Fruit fly (Drosophila melanogaster) whole organism, embryonic: ENCODE results near the gene alpha-Man-IIb.

ENCODE experiments used
- Aef1 ChIP-seq: fragments of 200-800 bp; sonication (Bioruptor generic); IDR thresholded peaks from 3 replicates; pipeline ENCODE4 v1.3.6; 2022; ENCODE audit warnings: missing biosample characterization, missing genetic modification characterization
- CG1024 ChIP-seq: fragments of 200-800 bp; sonication (Bioruptor generic); IDR thresholded peaks from 2 replicates; pipeline ENCODE4 v1.3.6; 2022; ENCODE audit warnings: missing biosample characterization, missing genetic modification characterization
- CG10543 ChIP-seq: fragments of 200-800 bp; sonication (Bioruptor generic); optimal IDR thresholded peaks from 3 replicates; lab custom pipeline; 2017; ENCODE audit warnings: missing biosample characterization, mild to moderate bottlenecking, missing genetic modification characterization, moderate library complexity
- CG10979 ChIP-seq: fragments of 200-800 bp; sonication (Bioruptor generic); optimal IDR thresholded peaks from 2 replicates; lab custom pipeline; 2018; ENCODE audit warnings: missing biosample characterization, mild to moderate bottlenecking, missing genetic modification characterization, moderate library complexity
- CG11695 ChIP-seq: fragments of 200-800 bp; sonication (Bioruptor generic); IDR thresholded peaks from 3 replicates; pipeline ENCODE4 v1.3.6; 2022; ENCODE audit warnings: missing biosample characterization, missing genetic modification characterization
- CG12155 ChIP-seq: fragments of 200-800 bp; sonication (Bioruptor generic); optimal IDR thresholded peaks from 3 replicates; lab custom pipeline; 2016; ENCODE audit warnings: missing biosample characterization, missing genetic modification characterization
- CG12299 ChIP-seq: fragments of 200-800 bp; sonication (Bioruptor generic); optimal IDR thresholded peaks from 2 replicates; lab custom pipeline; 2018; ENCODE audit warnings: missing biosample characterization, mild to moderate bottlenecking, missing genetic modification characterization
- CG14441 ChIP-seq: fragments of 200-800 bp; sonication (Bioruptor generic); IDR thresholded peaks from 2 replicates; pipeline ENCODE4 v1.3.6; 2022; ENCODE audit warnings: missing biosample characterization, missing genetic modification characterization
- CG14667 ChIP-seq: fragments of 200-800 bp; sonication (Bioruptor generic); IDR thresholded peaks from 2 replicates; pipeline ENCODE4 v1.3.6; 2022; ENCODE audit warnings: missing biosample characterization, missing genetic modification characterization
- CG14965 ChIP-seq: fragments of 200-800 bp; sonication (Bioruptor generic); optimal IDR thresholded peaks from 2 replicates; lab custom pipeline; 2016; ENCODE audit warnings: missing biosample characterization, missing genetic modification characterization, borderline replicate concordance
- CG15269 ChIP-seq: fragments of 200-800 bp; sonication (Bioruptor generic); optimal IDR thresholded peaks from 2 replicates; lab custom pipeline; 2018; ENCODE audit warnings: missing biosample characterization, mild to moderate bottlenecking, missing genetic modification characterization, moderate library complexity
- CG15696 ChIP-seq: fragments of 200-800 bp; sonication (Bioruptor generic); optimal IDR thresholded peaks from 2 replicates; lab custom pipeline; 2019; ENCODE audit warnings: missing biosample characterization, mild to moderate bottlenecking, missing genetic modification characterization, moderate library complexity
- CG1603 ChIP-seq: fragments of 200-800 bp; sonication (Bioruptor generic); optimal IDR thresholded peaks from 2 replicates; lab custom pipeline; 2019; ENCODE audit warnings: missing biosample characterization, mild to moderate bottlenecking, missing genetic modification characterization, moderate library complexity
- CG1647 ChIP-seq: fragments of 200-800 bp; sonication (Bioruptor generic); optimal IDR thresholded peaks from 3 replicates; lab custom pipeline; 2016; ENCODE audit warnings: missing biosample characterization, missing genetic modification characterization
- CG17568 ChIP-seq: fragments of 200-800 bp; sonication (Bioruptor generic); optimal IDR thresholded peaks from 2 replicates; lab custom pipeline; 2018; ENCODE audit warnings: missing biosample characterization, mild to moderate bottlenecking, missing genetic modification characterization, moderate library complexity
- CG1832 ChIP-seq: fragments of 200-800 bp; sonication (Bioruptor generic); optimal IDR thresholded peaks from 2 replicates; lab custom pipeline; 2017; ENCODE audit warnings: missing biosample characterization, mild to moderate bottlenecking, missing genetic modification characterization, inconsistent platforms
- CG2199 ChIP-seq: fragments of 200-800 bp; sonication (Bioruptor generic); IDR thresholded peaks from 3 replicates; pipeline ENCODE4 v1.3.6; 2022; ENCODE audit warnings: missing biosample characterization, missing genetic modification characterization
- CG31388 ChIP-seq: fragments of 200-800 bp; sonication (Bioruptor generic); optimal IDR thresholded peaks from 2 replicates; lab custom pipeline; 2016; ENCODE audit warnings: missing biosample characterization, missing genetic modification characterization
- CG32532 ChIP-seq: fragments of 200-800 bp; sonication (Bioruptor generic); IDR thresholded peaks from 2 replicates; pipeline ENCODE4 v1.3.6; 2022; ENCODE audit warnings: missing biosample characterization, missing genetic modification characterization
- CG34376 ChIP-seq: fragments of 200-800 bp; sonication (Bioruptor generic); optimal IDR thresholded peaks from 2 replicates; lab custom pipeline; 2018; ENCODE audit warnings: missing biosample characterization, mild to moderate bottlenecking, missing genetic modification characterization
- CG4730 ChIP-seq: fragments of 200-800 bp; sonication (Bioruptor generic); IDR thresholded peaks from 2 replicates; pipeline ENCODE4 v1.3.6; 2022; ENCODE audit warnings: missing biosample characterization, missing genetic modification characterization
- CG7839 ChIP-seq: fragments of 200-800 bp; sonication (Bioruptor generic); optimal IDR thresholded peaks from 3 replicates; lab custom pipeline; 2018; ENCODE audit warnings: missing biosample characterization, mild to moderate bottlenecking, missing genetic modification characterization, moderate library complexity
- CG7928 ChIP-seq: fragments of 200-800 bp; sonication (Bioruptor generic); optimal IDR thresholded peaks from 2 replicates; lab custom pipeline; 2017; ENCODE audit warnings: missing biosample characterization, mild to moderate bottlenecking, missing genetic modification characterization
- CG9817 ChIP-seq: fragments of 200-800 bp; sonication (Bioruptor generic); optimal IDR thresholded peaks from 2 replicates; lab custom pipeline; 2018; ENCODE audit warnings: missing biosample characterization, mild to moderate bottlenecking, missing genetic modification characterization, moderate library complexity
- Elba2 ChIP-seq: fragments of 200-800 bp; sonication (Bioruptor generic); optimal IDR thresholded peaks from 3 replicates; lab custom pipeline; 2016; ENCODE audit warnings: missing biosample characterization, missing genetic modification characterization
- Fer2 ChIP-seq: fragments of 200-800 bp; sonication (Bioruptor generic); optimal IDR thresholded peaks from 2 replicates; lab custom pipeline; 2018; ENCODE audit warnings: missing biosample characterization, mild to moderate bottlenecking, missing genetic modification characterization, moderate library complexity
- Hand ChIP-seq: fragments of 200-800 bp; sonication (Bioruptor generic); optimal IDR thresholded peaks from 2 replicates; lab custom pipeline; 2017; ENCODE audit warnings: mild to moderate bottlenecking, missing biosample characterization, missing genetic modification reagents, missing genetic modification characterization
- Sox102F ChIP-seq: fragments of 200-800 bp; sonication (Bioruptor generic); optimal IDR thresholded peaks from 2 replicates; lab custom pipeline; 2018; ENCODE audit warnings: missing biosample characterization, mild to moderate bottlenecking, missing genetic modification characterization, moderate library complexity
- Stat92E ChIP-seq, 3 experiments: fragments of >200 bp in 2 of 3; fragments of 200-800 bp in 1 of 3; sonication (Bioruptor generic) in 1 of 3; optimal IDR thresholded peaks; 2 replicates each; lab custom pipeline; 2017 to 2019; ENCODE audit warnings: missing biosample characterization in 3 of 3, missing genetic modification characterization in 3 of 3, mild to moderate bottlenecking in 1 of 3, moderate library complexity in 1 of 3
- Trl ChIP-seq, 3 experiments: fragments of >200 bp in 2 of 3; fragments of 200-800 bp in 1 of 3; sonication (Bioruptor generic) in 1 of 3; optimal IDR thresholded peaks; 2 replicates in 1 of 3; 3 replicates in 2 of 3; lab custom pipeline; 2016 to 2017; ENCODE audit warnings: missing biosample characterization in 1 of 3, missing genetic modification characterization in 1 of 3
- ase ChIP-seq: fragments of 200-800 bp; sonication (Bioruptor generic); IDR thresholded peaks from 3 replicates; pipeline ENCODE4 v1.3.6; 2022; ENCODE audit warnings: missing biosample characterization, missing genetic modification characterization
- cad ChIP-seq: fragments of >200 bp; optimal IDR thresholded peaks from 2 replicates; lab custom pipeline; 2017; ENCODE audit warnings: missing biosample characterization, missing genetic modification characterization
- dysf ChIP-seq: fragments of 200-800 bp; sonication (Bioruptor generic); IDR thresholded peaks from 3 replicates; pipeline ENCODE4 v1.3.6; 2022; ENCODE audit warnings: missing biosample characterization, missing genetic modification characterization
- emc ChIP-seq: fragments of 200-800 bp; sonication (Bioruptor generic); optimal IDR thresholded peaks from 2 replicates; lab custom pipeline; 2016; ENCODE audit warnings: missing biosample characterization, missing genetic modification characterization
- fd102C ChIP-seq: fragments of 200-800 bp; sonication (Bioruptor generic); optimal IDR thresholded peaks from 2 replicates; lab custom pipeline; 2018; ENCODE audit warnings: missing biosample characterization, mild to moderate bottlenecking, missing genetic modification characterization, moderate library complexity
- gce ChIP-seq: fragments of 200-800 bp; sonication (Bioruptor generic); IDR thresholded peaks from 3 replicates; pipeline ENCODE4 v1.3.6; 2022; ENCODE audit warnings: missing biosample characterization, missing genetic modification characterization
- jumu ChIP-seq: fragments of 200-800 bp; sonication (Bioruptor generic); optimal IDR thresholded peaks from 3 replicates; lab custom pipeline; 2016; ENCODE audit warnings: missing biosample characterization, missing genetic modification characterization
- kah ChIP-seq: fragments of 200-800 bp; sonication (Bioruptor generic); optimal IDR thresholded peaks from 2 replicates; lab custom pipeline; 2018; ENCODE audit warnings: missing biosample characterization, mild to moderate bottlenecking, missing genetic modification characterization
- mld ChIP-seq: fragments of 200-800 bp; sonication (Bioruptor generic); IDR thresholded peaks from 3 replicates; pipeline ENCODE4 v1.3.6; 2022; ENCODE audit warnings: missing biosample characterization, missing genetic modification characterization; ENCODE audit not compliant: partially characterized antibody
- nau ChIP-seq: fragments of 200-800 bp; sonication (Bioruptor generic); optimal IDR thresholded peaks from 3 replicates; lab custom pipeline; 2017; ENCODE audit warnings: missing biosample characterization, mild to moderate bottlenecking, missing genetic modification characterization, missing genetic modification reagents
- nerfin-2 ChIP-seq: fragments of 200-800 bp; sonication (Bioruptor generic); IDR thresholded peaks from 2 replicates; pipeline ENCODE4 v1.3.6; 2022; ENCODE audit warnings: missing biosample characterization, missing genetic modification characterization; ENCODE audit not compliant: partially characterized antibody
- p53 ChIP-seq: fragments of 200-800 bp; sonication (Bioruptor generic); optimal IDR thresholded peaks from 2 replicates; lab custom pipeline; 2016; ENCODE audit warnings: missing biosample characterization, missing genetic modification characterization
- pho ChIP-seq: fragments of 200-800 bp; sonication (Bioruptor generic); optimal IDR thresholded peaks from 2 replicates; lab custom pipeline; 2016; ENCODE audit warnings: missing biosample characterization, missing genetic modification characterization
- pum ChIP-seq: fragments of 200-800 bp; sonication (Bioruptor generic); optimal IDR thresholded peaks from 2 replicates; lab custom pipeline; 2016; ENCODE audit warnings: missing biosample characterization, missing genetic modification characterization
- seq ChIP-seq: fragments of 200-800 bp; sonication (Bioruptor generic); IDR thresholded peaks from 2 replicates; pipeline ENCODE4 v1.3.6; 2022; ENCODE audit warnings: missing biosample characterization, missing genetic modification characterization
- sisA ChIP-seq: fragments of 200-800 bp; sonication (Bioruptor generic); IDR thresholded peaks from 2 replicates; pipeline ENCODE4 v1.3.6; 2022; ENCODE audit warnings: missing biosample characterization, missing genetic modification characterization
- ssp ChIP-seq: fragments of 200-800 bp; sonication (Bioruptor generic); IDR thresholded peaks from 2 replicates; pipeline ENCODE4 v1.3.6; 2022; ENCODE audit warnings: missing biosample characterization, missing genetic modification characterization
- wor ChIP-seq: fragments of 200-800 bp; sonication (Bioruptor generic); IDR thresholded peaks from 2 replicates; pipeline ENCODE4 v1.3.6; 2022; ENCODE audit warnings: missing biosample characterization, missing genetic modification characterization
- yki ChIP-seq: fragments of >200 bp; optimal IDR thresholded peaks from 3 replicates; lab custom pipeline; 2018
- zfh1 ChIP-seq: fragments of 200-800 bp; sonication (Bioruptor generic); IDR thresholded peaks from 3 replicates; pipeline ENCODE4 v1.3.6; 2022; ENCODE audit warnings: missing biosample characterization, missing genetic modification characterization

Gene alpha-Man-IIb

dm6 chr3R:15794258-15794727, 9.8 kb upstream of the alpha-Man-IIb start (continued):
- TF ChIP-seq Fer2 (tag; lab: Kevin White, UChicago), result peak; percentile 23
- no peak for TF ChIP-seq wor (GFP tag; lab: Robert Waterston, UW)
- TF ChIP-seq CG1832 (GFP tag; lab: Kevin White, UChicago), result peak; percentile 50
- peak; percentile 6 for TF ChIP-seq CG15696 (tag; lab: Kevin White, UChicago)
- TF ChIP-seq zfh1 (GFP tag; lab: Robert Waterston, UW), result 0 out of 3 replicates have a peak, but pooled peaks have one; percentile 32
- peak; percentile 15 for TF ChIP-seq p53 (GFP tag; lab: Kevin White, UChicago)
- no peak for TF ChIP-seq yki (lab: Kevin White, UChicago)
- TF ChIP-seq kah, result peak; percentile 37
- peak; percentile 7 for TF ChIP-seq CG10979 (tag; lab: Kevin White, UChicago)
- TF ChIP-seq CG7839 (tag; lab: Kevin White, UChicago), result peak; percentile 29
- TF ChIP-seq seq (GFP tag; lab: Robert Waterston, UW), result peak; percentile 40; the same call in 1 of the 2 replicates
- peak in 1 of 2 experiments; percentile 31 for TF ChIP-seq Trl (optimal IDR thresholded peaks at IDR 0.05; lab: Kevin White, UChicago)
- TF ChIP-seq Trl (GFP tag; optimal IDR thresholded peaks at IDR 0.05; lab: Kevin White, UChicago), result peak; percentile 57
- TF ChIP-seq Elba2 (GFP tag; lab: Kevin White, UChicago), result no peak
- TF ChIP-seq ase (GFP tag; lab: Robert Waterston, UW), result no peak
- peak; percentile 45; the same call in 1 of the 3 replicates for TF ChIP-seq Aef1 (GFP tag; lab: Robert Waterston, UW)
- no peak for TF ChIP-seq sisA (GFP tag; lab: Robert Waterston, UW)
- no peak for TF ChIP-seq CG17568 (GFP tag; lab: Kevin White, UChicago)
- TF ChIP-seq Stat92E (GFP tag; optimal IDR thresholded peaks at IDR 0.05; lab: Kevin White, UChicago), result no peak
- TF ChIP-seq gce (GFP tag; lab: Robert Waterston, UW), result 0 out of 3 replicates have a peak, but pooled peaks have one; percentile 5
- TF ChIP-seq CG14441 (GFP tag; lab: Robert Waterston, UW), result peak; percentile 26; the same call in 1 of the 2 replicates
- no peak for TF ChIP-seq CG32532 (GFP tag; lab: Robert Waterston, UW)
- no peak for TF ChIP-seq fd102C
- no peak for TF ChIP-seq CG4730
- peak; percentile 73 for TF ChIP-seq pho (GFP tag; lab: Kevin White, UChicago)
- TF ChIP-seq CG1024 (GFP tag; lab: Robert Waterston, UW), result 0 out of 2 replicates have a peak, but pooled peaks have one; percentile 28
- peak; percentile 49 for TF ChIP-seq CG15269
- TF ChIP-seq CG1603, result no peak
- peak; percentile 61 for TF ChIP-seq CG34376
- peak; percentile 20 for TF ChIP-seq CG12299 (tag; lab: Kevin White, UChicago)
- no peak for TF ChIP-seq CG31388
- TF ChIP-seq CG14667 (GFP tag; lab: Robert Waterston, UW), result no peak
- no peak for TF ChIP-seq CG14965 (GFP tag; lab: Kevin White, UChicago)
- TF ChIP-seq CG9817 (tag; lab: Kevin White, UChicago), result peak; percentile 30
- no peak for TF ChIP-seq nerfin-2 (GFP tag; lab: Robert Waterston, UW)
- TF ChIP-seq CG12155 (GFP tag; lab: Kevin White, UChicago), result peak; percentile 5
- no peak for TF ChIP-seq Hand (GFP tag; lab: Kevin White, UChicago)
- peak; percentile 76 for TF ChIP-seq cad
- peak; percentile 28; the same call in 1 of the 3 replicates for TF ChIP-seq dysf (GFP tag; lab: Robert Waterston, UW)
- no peak for TF ChIP-seq pum
- TF ChIP-seq CG2199 (GFP tag; lab: Robert Waterston, UW), result no peak
- TF ChIP-seq CG10543, result peak; percentile 70
- peak; percentile 28 for TF ChIP-seq CG1647 (GFP tag; lab: Kevin White, UChicago)
- TF ChIP-seq Sox102F, result no peak
- no peak for TF ChIP-seq jumu (GFP tag; lab: Kevin White, UChicago)
- TF ChIP-seq CG7928 (GFP tag; lab: Kevin White, UChicago), result peak; percentile 2
- TF ChIP-seq CG11695 (GFP tag; lab: Robert Waterston, UW), result 0 out of 3 replicates have a peak, but pooled peaks have one; percentile 56
- peak; percentile 1 for TF ChIP-seq nau (GFP tag; lab: Kevin White, UChicago)
- peak; percentile 12 for TF ChIP-seq emc (GFP tag; lab: Kevin White, UChicago)
- no peak for TF ChIP-seq ssp (GFP tag; lab: Robert Waterston, UW)
- no peak for TF ChIP-seq mld (GFP tag; lab: Robert Waterston, UW)
